Worm (Caenorhabditis elegans): Measurements from ENCODE around the gene spe-39.

ce11 chrV:6736108-6736507 lies 49.1 kb upstream of the spe-39 start:
- TF ChIP-seq Y5F2A.4 (GFP tag; optimal IDR thresholded peaks at IDR 0.05) (no peak), nhr-76 (tag; optimal IDR thresholded peaks at IDR 0.05) (no peak), lin-13 (GFP tag; optimal IDR thresholded peaks at IDR 0.05) (no peak), ztf-11 (tag; optimal IDR thresholded peaks at IDR 0.05) (no peak), skn-1 (tag; optimal IDR thresholded peaks at IDR 0.05) (no peak), lin-1 (GFP tag; IDR thresholded peaks at IDR 0.05) (no peak), set-16 (GFP tag; IDR thresholded peaks at IDR 0.05) (no peak), unc-62 (GFP tag; optimal IDR thresholded peaks at IDR 0.05 in 1 of 2) (peak in 1 of 2 experiments; percentile 41), unc-62 (tag; optimal IDR thresholded peaks at IDR 0.05) (no peak), zip-2 (tag; optimal IDR thresholded peaks at IDR 0.05) (no peak), F49E8.2 (tag; optimal IDR thresholded peaks at IDR 0.05; ENCODE audit: borderline replicate concordance) (no peak)

All from whole organism, L4 larva.